Fruit fly (Drosophila melanogaster): ENCODE data around the gene sp3.

Gene sp3

dm6 chr3R:21520756-21521155 lies at the start of gene sp3:
Gene sp3, plus strand, starts transcription at chr3R:21520928.
- TF ChIP-seq insv (optimal IDR thresholded peaks at IDR 0.05) (no peak), h (optimal IDR thresholded peaks at IDR 0.05) (no peak), ttk (optimal IDR thresholded peaks at IDR 0.05) (no peak), Sin3A (optimal IDR thresholded peaks at IDR 0.05) (no peak), psq (optimal IDR thresholded peaks at IDR 0.05) (no peak), Myc (optimal IDR thresholded peaks at IDR 0.05) (no peak)

- no peak for TF ChIP-seq ttk (optimal IDR thresholded peaks at IDR 0.05)
- TF ChIP-seq psq (optimal IDR thresholded peaks at IDR 0.05): no peak
Measured at dm6 chr3R:21471179-21471578, 49.5 kb upstream of the sp3 start.

DNA sequence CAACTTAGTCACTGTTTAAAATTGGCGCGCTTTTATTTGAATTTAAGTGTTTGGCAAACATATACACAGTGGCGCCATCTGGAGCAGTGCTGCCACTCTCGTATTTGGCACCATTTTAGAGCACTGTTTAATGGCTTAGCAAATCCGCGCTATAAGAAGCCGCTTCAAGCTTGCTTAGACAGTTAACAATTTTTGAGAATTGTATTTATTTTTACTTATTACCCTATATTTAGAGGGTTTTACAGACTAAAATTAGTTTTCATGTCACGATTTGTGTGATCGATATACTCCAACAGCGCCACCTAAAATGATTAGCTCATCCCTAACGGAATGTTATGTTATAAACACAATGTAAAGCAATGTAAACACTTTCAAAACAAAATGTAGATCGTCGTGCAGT lies 38.8 kb upstream of the sp3 start, which contains the start of gene Fancm:
Gene Fancm (plus strand): TSS at position 366 of the 400 bp plus-strand sequence.
- no peak for TF ChIP-seq insv (optimal IDR thresholded peaks at IDR 0.05)
- TF ChIP-seq ttk (optimal IDR thresholded peaks at IDR 0.05): no peak
- no peak for TF ChIP-seq psq (optimal IDR thresholded peaks at IDR 0.05)
- no peak for TF ChIP-seq Sin3A (optimal IDR thresholded peaks at IDR 0.05)
- TF ChIP-seq Myc (optimal IDR thresholded peaks at IDR 0.05): no peak
- no peak for TF ChIP-seq h (optimal IDR thresholded peaks at IDR 0.05)

- TF ChIP-seq Myc (optimal IDR thresholded peaks at IDR 0.05) (no peak), ttk (optimal IDR thresholded peaks at IDR 0.05) (no peak), h (optimal IDR thresholded peaks at IDR 0.05) (no peak), insv (optimal IDR thresholded peaks at IDR 0.05) (no peak), psq (optimal IDR thresholded peaks at IDR 0.05) (no peak), Sin3A (optimal IDR thresholded peaks at IDR 0.05) (no peak)
Measured at dm6 chr3R:21487706-21488406, 32.9 kb upstream of the sp3 start.

- TF ChIP-seq Sin3A (optimal IDR thresholded peaks at IDR 0.05) (no peak), Myc (optimal IDR thresholded peaks at IDR 0.05) (no peak)
Measured at dm6 chr3R:21493580-21494257, 27.0 kb upstream of the sp3 start.

dm6 chr3R:21499131-21500036 lies 21.3 kb upstream of the sp3 start, which contains the start of gene C15:
Gene C15, plus strand, starts transcription at chr3R:21499986.
- TF ChIP-seq insv (optimal IDR thresholded peaks at IDR 0.05): no peak
- TF ChIP-seq h (optimal IDR thresholded peaks at IDR 0.05): no peak
- no peak for TF ChIP-seq ttk (optimal IDR thresholded peaks at IDR 0.05)
- no peak for TF ChIP-seq Sin3A (optimal IDR thresholded peaks at IDR 0.05)
- TF ChIP-seq psq (optimal IDR thresholded peaks at IDR 0.05): no peak
- no peak for TF ChIP-seq Myc (optimal IDR thresholded peaks at IDR 0.05)

- TF ChIP-seq h (optimal IDR thresholded peaks at IDR 0.05): no peak
Measured at dm6 chr3R:21501263-21501824, 19.4 kb upstream of the sp3 start.

DNA sequence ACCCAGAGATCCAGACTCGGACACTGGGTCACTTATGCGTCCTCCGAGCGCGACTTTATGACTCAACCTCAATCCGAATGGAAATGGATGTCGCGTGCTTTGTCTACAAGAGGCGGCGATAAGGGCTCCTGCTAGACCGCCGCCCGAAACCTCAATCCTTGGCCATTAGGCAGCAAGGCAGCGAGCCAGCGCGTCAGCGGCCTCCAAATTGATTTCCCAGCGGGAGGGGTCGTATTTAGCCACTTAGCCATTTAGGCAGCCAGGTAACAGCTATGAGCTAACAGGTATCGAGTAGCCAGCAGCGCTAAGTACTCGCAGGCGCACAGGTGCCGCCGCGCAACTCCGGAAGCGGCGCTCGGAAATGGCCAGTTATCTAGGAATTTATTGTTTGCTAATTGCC lies 14.5 kb upstream of the sp3 start:
- TF ChIP-seq h (optimal IDR thresholded peaks at IDR 0.05) (no peak), ttk (optimal IDR thresholded peaks at IDR 0.05) (no peak), Myc (optimal IDR thresholded peaks at IDR 0.05) (no peak)

DNA sequence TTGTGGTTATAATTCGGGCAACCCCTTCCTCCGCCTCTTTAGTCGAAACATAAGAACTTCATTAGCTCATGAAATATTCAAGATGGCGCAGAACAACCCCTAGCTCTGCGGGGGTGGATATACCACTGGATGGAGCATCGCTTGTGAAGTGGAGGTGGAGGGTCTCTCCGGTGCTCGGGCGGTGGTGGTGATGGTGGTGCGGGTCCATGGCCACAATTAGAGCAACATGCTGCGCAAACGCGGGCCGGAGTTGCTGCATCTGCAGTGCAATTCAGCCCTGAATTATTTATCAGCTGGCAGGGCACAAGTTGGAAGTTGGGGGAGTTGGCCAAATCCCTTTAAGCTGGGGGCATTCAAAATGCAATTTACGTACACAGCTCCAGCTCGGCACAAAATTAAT lies 9.7 kb upstream of the sp3 start:
- no peak for TF ChIP-seq insv (optimal IDR thresholded peaks at IDR 0.05)
- no peak for TF ChIP-seq Myc (optimal IDR thresholded peaks at IDR 0.05)
- no peak for TF ChIP-seq ttk (optimal IDR thresholded peaks at IDR 0.05)
- TF ChIP-seq psq (optimal IDR thresholded peaks at IDR 0.05): no peak
- no peak for TF ChIP-seq h (optimal IDR thresholded peaks at IDR 0.05)
- no peak for TF ChIP-seq Sin3A (optimal IDR thresholded peaks at IDR 0.05)

- TF ChIP-seq psq (optimal IDR thresholded peaks at IDR 0.05) (no peak), Sin3A (optimal IDR thresholded peaks at IDR 0.05) (no peak), ttk (optimal IDR thresholded peaks at IDR 0.05) (no peak)
Measured at dm6 chr3R:21520183-21520582, 545 bp upstream of the sp3 start.

DNA sequence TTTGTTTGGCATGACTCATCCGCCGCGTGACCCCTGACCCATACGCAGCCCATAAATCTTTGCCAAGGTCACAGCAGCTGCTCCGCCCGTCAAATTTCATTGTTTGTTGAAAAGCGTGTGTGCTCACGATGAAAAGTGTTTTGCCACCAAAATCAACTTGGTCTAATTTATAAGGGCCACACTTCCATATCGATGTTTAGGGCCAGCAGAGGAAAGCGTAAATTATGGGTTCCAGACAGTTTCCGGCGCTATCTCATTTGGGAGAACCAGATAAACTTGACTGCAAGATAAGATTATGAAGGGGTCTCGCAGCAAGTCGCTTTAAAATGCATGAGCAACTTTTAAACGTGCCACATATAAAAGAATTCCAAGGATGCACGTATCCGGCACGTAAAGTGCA lies 1.1 kb downstream of the sp3 start:
- TF ChIP-seq h (optimal IDR thresholded peaks at IDR 0.05) (no peak), psq (optimal IDR thresholded peaks at IDR 0.05) (no peak), ttk (optimal IDR thresholded peaks at IDR 0.05) (no peak), insv (optimal IDR thresholded peaks at IDR 0.05) (no peak), Myc (optimal IDR thresholded peaks at IDR 0.05) (no peak), Sin3A (optimal IDR thresholded peaks at IDR 0.05) (no peak)

dm6 chr3R:21524574-21524973 lies 3.8 kb downstream of the sp3 start:
- no peak for TF ChIP-seq psq (optimal IDR thresholded peaks at IDR 0.05)
- TF ChIP-seq h (optimal IDR thresholded peaks at IDR 0.05): no peak
- TF ChIP-seq insv (optimal IDR thresholded peaks at IDR 0.05): no peak
- no peak for TF ChIP-seq ttk (optimal IDR thresholded peaks at IDR 0.05)
- no peak for TF ChIP-seq Myc (optimal IDR thresholded peaks at IDR 0.05)
- TF ChIP-seq Sin3A (optimal IDR thresholded peaks at IDR 0.05): no peak
